Fruit fly (Drosophila melanogaster): ENCODE results near the gene tll.
A peak's percentile ranks its signal among the peaks of the same experiment; 100 is the strongest.

tll gene

dm6 chr3R:30803815-30804515 lies 48.1 kb upstream of the tll start (continued):
- TF ChIP-seq CG17361 (GFP tag; IDR thresholded peaks at IDR 0.05): peak; percentile 57; the same call in 2 of the 3 replicates
- no peak for TF ChIP-seq gcm (GFP tag; optimal IDR thresholded peaks at IDR 0.05)
- TF ChIP-seq CG8924 (tag; optimal IDR thresholded peaks at IDR 0.05): no peak
- TF ChIP-seq mam (GFP tag; optimal IDR thresholded peaks at IDR 0.05): no peak
- no peak for TF ChIP-seq NfI (GFP tag; optimal IDR thresholded peaks at IDR 0.05)
- TF ChIP-seq BtbVII (GFP tag; optimal IDR thresholded peaks at IDR 0.05): no peak
- 0 out of 4 replicates have a peak, but pooled peaks have one; percentile 40 for TF ChIP-seq chinmo (GFP tag; IDR thresholded peaks at IDR 0.05; ENCODE audit: partially characterized antibody)
- TF ChIP-seq CG5953 (GFP tag; IDR thresholded peaks at IDR 0.05): no peak
- no peak for TF ChIP-seq CG12769 (tag; optimal IDR thresholded peaks at IDR 0.05)
- no peak for TF ChIP-seq Hr39 (optimal IDR thresholded peaks at IDR 0.05)
- TF ChIP-seq CG31441 (GFP tag; IDR thresholded peaks at IDR 0.05): peak; percentile 33; the same call in 1 of the 2 replicates
- TF ChIP-seq CG10979 (tag; optimal IDR thresholded peaks at IDR 0.05): peak; percentile 28
- TF ChIP-seq so (GFP tag; IDR thresholded peaks at IDR 0.05): no peak
- no peak for TF ChIP-seq CG15073 (GFP tag; optimal IDR thresholded peaks at IDR 0.05)
- TF ChIP-seq CrebB (tag; optimal IDR thresholded peaks at IDR 0.05): no peak
- no peak for TF ChIP-seq CG12942 (GFP tag; optimal IDR thresholded peaks at IDR 0.05)
- TF ChIP-seq CG4730 (GFP tag; IDR thresholded peaks at IDR 0.05): no peak
- TF ChIP-seq org-1 (GFP tag; optimal IDR thresholded peaks at IDR 0.05): peak; percentile 18
- TF ChIP-seq tup (GFP tag; optimal IDR thresholded peaks at IDR 0.05): no peak
- peak; percentile 48 for TF ChIP-seq Xrp1 (GFP tag; IDR thresholded peaks at IDR 0.05)
- no peak for TF ChIP-seq Ets97D (GFP tag; optimal IDR thresholded peaks at IDR 0.05)
- no peak for TF ChIP-seq fd3F (GFP tag; optimal IDR thresholded peaks at IDR 0.05)
- no peak for TF ChIP-seq Atf3 (GFP tag; optimal IDR thresholded peaks at IDR 0.05)
- peak; percentile 24 for TF ChIP-seq CG30431 (GFP tag; optimal IDR thresholded peaks at IDR 0.05)
- TF ChIP-seq CG10209 (GFP tag; optimal IDR thresholded peaks at IDR 0.05): peak; percentile 42
- peak; percentile 1 for TF ChIP-seq lab (GFP tag; optimal IDR thresholded peaks at IDR 0.05)
- TF ChIP-seq gce (GFP tag; IDR thresholded peaks at IDR 0.05): no peak
- TF ChIP-seq CG30020 (tag; optimal IDR thresholded peaks at IDR 0.05): no peak
- TF ChIP-seq tx (GFP tag; optimal IDR thresholded peaks at IDR 0.05): no peak
- peak; percentile 85 for TF ChIP-seq CG4360 (GFP tag; IDR thresholded peaks at IDR 0.05)
- TF ChIP-seq CG3065 (GFP tag; optimal IDR thresholded peaks at IDR 0.05): no peak
- TF ChIP-seq CG16815 (GFP tag; optimal IDR thresholded peaks at IDR 0.05): peak; percentile 7
- peak; percentile 25; the same call in 1 of the 2 replicates for TF ChIP-seq ssp (GFP tag; IDR thresholded peaks at IDR 0.05)
- TF ChIP-seq Nf-YA (GFP tag; IDR thresholded peaks at IDR 0.05): no peak
- no peak for TF ChIP-seq CG31388 (GFP tag; optimal IDR thresholded peaks at IDR 0.05)
- no peak for TF ChIP-seq ac (GFP tag; optimal IDR thresholded peaks at IDR 0.05)
- peak; percentile 27 for TF ChIP-seq CG8359 (GFP tag; optimal IDR thresholded peaks at IDR 0.05; ENCODE audit: borderline replicate concordance)
- no peak for TF ChIP-seq HLHmδ (GFP tag; optimal IDR thresholded peaks at IDR 0.05)
- no peak for TF ChIP-seq sens-2 (GFP tag; IDR thresholded peaks at IDR 0.05)
- no peak for TF ChIP-seq tap (tag; optimal IDR thresholded peaks at IDR 0.05)
- peak; percentile 41 for TF ChIP-seq CG11504 (tag; optimal IDR thresholded peaks at IDR 0.05)
- no peak for TF ChIP-seq HLH3B (GFP tag; IDR thresholded peaks at IDR 0.05)
- no peak for TF ChIP-seq Myb (GFP tag; optimal IDR thresholded peaks at IDR 0.05)
- TF ChIP-seq bbx (GFP tag; IDR thresholded peaks at IDR 0.05; ENCODE audit: partially characterized antibody): 0 out of 2 replicates have a peak, but pooled peaks have one; percentile 18
- peak in 1 of 2 experiments; percentile 18 for TF ChIP-seq chif (GFP tag; optimal IDR thresholded peaks at IDR 0.05)
- no peak for TF ChIP-seq sisA (GFP tag; IDR thresholded peaks at IDR 0.05)
- peak; percentile 17 for TF ChIP-seq unpg (GFP tag; optimal IDR thresholded peaks at IDR 0.05)
- peak; percentile 19; the same call in 1 of the 2 replicates for TF ChIP-seq wor (GFP tag; IDR thresholded peaks at IDR 0.05)
- peak; percentile 35 for TF ChIP-seq dmrt11E (tag; optimal IDR thresholded peaks at IDR 0.05)
- peak; percentile 71 for TF ChIP-seq cg (GFP tag; optimal IDR thresholded peaks at IDR 0.05)
